Worm (Caenorhabditis elegans): ENCODE measurements around the gene ptl-1.

Gene ptl-1

ce11 chrIII:752326-752725, 12.7 kb upstream of the ptl-1 start, which contains the start of gene pat-12:
Gene pat-12, minus strand, starts transcription at chrIII:752426.
- TF ChIP-seq tra-4 (tag; optimal IDR thresholded peaks at IDR 0.05) (no peak), ceh-13 (GFP tag; optimal IDR thresholded peaks at IDR 0.05) (no peak), B0310.2 (tag; optimal IDR thresholded peaks at IDR 0.05) (no peak), F13C5.2 (tag; optimal IDR thresholded peaks at IDR 0.05) (no peak), ets-7 (tag; optimal IDR thresholded peaks at IDR 0.05) (no peak), hmbx-1 (tag; optimal IDR thresholded peaks at IDR 0.05) (no peak), ama-1 (optimal IDR thresholded peaks at IDR 0.05) (no peak), ceh-36 (tag; optimal IDR thresholded peaks at IDR 0.05) (no peak), sea-1 (GFP tag; conservative IDR thresholded peaks at IDR 0.05) (no peak), tbx-11 (GFP tag; IDR thresholded peaks at IDR 0.05) (no peak), aly-1 (tag; optimal IDR thresholded peaks at IDR 0.05) (no peak), scrt-1 (GFP tag; IDR thresholded peaks at IDR 0.05) (no peak), hmg-4 (GFP tag; optimal IDR thresholded peaks at IDR 0.05) (no peak), hnd-1 (tag; optimal IDR thresholded peaks at IDR 0.05) (no peak), flt-1 (GFP tag; IDR thresholded peaks at IDR 0.05) (no peak)

ce11 chrIII:754371-754770, 10.6 kb upstream of the ptl-1 start:
- TF ChIP-seq F13C5.2 (tag; optimal IDR thresholded peaks at IDR 0.05) (no peak), aly-1 (tag; optimal IDR thresholded peaks at IDR 0.05) (no peak), hmbx-1 (tag; optimal IDR thresholded peaks at IDR 0.05) (no peak), B0310.2 (tag; optimal IDR thresholded peaks at IDR 0.05) (no peak), scrt-1 (GFP tag; IDR thresholded peaks at IDR 0.05) (no peak), ceh-13 (GFP tag; optimal IDR thresholded peaks at IDR 0.05) (no peak), tbx-37 (GFP tag; conservative IDR thresholded peaks at IDR 0.05) (no peak), pes-1 (GFP tag; IDR thresholded peaks at IDR 0.05) (no peak), ceh-36 (tag; optimal IDR thresholded peaks at IDR 0.05) (no peak), hmg-4 (GFP tag; optimal IDR thresholded peaks at IDR 0.05) (no peak)

- TF ChIP-seq sea-1 (GFP tag; conservative IDR thresholded peaks at IDR 0.05) (no peak), tbx-11 (GFP tag; IDR thresholded peaks at IDR 0.05) (no peak), ama-1 (optimal IDR thresholded peaks at IDR 0.05) (no peak), ceh-13 (GFP tag; optimal IDR thresholded peaks at IDR 0.05) (no peak), ets-7 (tag; optimal IDR thresholded peaks at IDR 0.05) (no peak), tra-4 (tag; optimal IDR thresholded peaks at IDR 0.05) (no peak), hnd-1 (tag; optimal IDR thresholded peaks at IDR 0.05) (no peak), aly-1 (tag; optimal IDR thresholded peaks at IDR 0.05) (no peak), hmg-4 (GFP tag; optimal IDR thresholded peaks at IDR 0.05) (no peak), flt-1 (GFP tag; IDR thresholded peaks at IDR 0.05) (no peak), ceh-36 (tag; optimal IDR thresholded peaks at IDR 0.05) (no peak), F13C5.2 (tag; optimal IDR thresholded peaks at IDR 0.05) (no peak), hmbx-1 (tag; optimal IDR thresholded peaks at IDR 0.05) (no peak), tbx-37 (GFP tag; conservative IDR thresholded peaks at IDR 0.05) (no peak), pes-1 (GFP tag; IDR thresholded peaks at IDR 0.05) (no peak), scrt-1 (GFP tag; IDR thresholded peaks at IDR 0.05) (no peak), B0310.2 (tag; optimal IDR thresholded peaks at IDR 0.05) (no peak)
Measured at ce11 chrIII:757981-758380, 7.0 kb upstream of the ptl-1 start, which contains the start of gene T17H7.7. Gene T17H7.7, minus strand, starts transcription at chrIII:758081.

- TF ChIP-seq hnd-1 (tag; optimal IDR thresholded peaks at IDR 0.05) (no peak), B0310.2 (tag; optimal IDR thresholded peaks at IDR 0.05) (no peak), hmbx-1 (tag; optimal IDR thresholded peaks at IDR 0.05) (no peak), sea-1 (GFP tag; conservative IDR thresholded peaks at IDR 0.05) (no peak), flt-1 (GFP tag; IDR thresholded peaks at IDR 0.05) (no peak), tbx-37 (GFP tag; conservative IDR thresholded peaks at IDR 0.05) (no peak), ceh-13 (GFP tag; optimal IDR thresholded peaks at IDR 0.05) (no peak), aly-1 (tag; optimal IDR thresholded peaks at IDR 0.05) (no peak), ceh-36 (tag; optimal IDR thresholded peaks at IDR 0.05) (no peak), hmg-4 (GFP tag; optimal IDR thresholded peaks at IDR 0.05) (no peak)
Measured at ce11 chrIII:759675-760074, 5.3 kb upstream of the ptl-1 start.

ce11 chrIII:761476-761875, 3.5 kb upstream of the ptl-1 start, which contains the start of gene nlp-52:
Gene nlp-52, plus strand, starts transcription at chrIII:761776.
- TF ChIP-seq scrt-1 (GFP tag; IDR thresholded peaks at IDR 0.05) (no peak), B0310.2 (tag; optimal IDR thresholded peaks at IDR 0.05) (no peak), hmg-4 (GFP tag; optimal IDR thresholded peaks at IDR 0.05) (no peak), ceh-13 (GFP tag; optimal IDR thresholded peaks at IDR 0.05) (no peak)

ce11 chrIII:762508-762907, 2.5 kb upstream of the ptl-1 start:
- no peak for TF ChIP-seq ceh-13 (GFP tag; optimal IDR thresholded peaks at IDR 0.05)
- no peak for TF ChIP-seq hmg-4 (GFP tag; optimal IDR thresholded peaks at IDR 0.05)
- TF ChIP-seq flt-1 (GFP tag; IDR thresholded peaks at IDR 0.05), result no peak
- TF ChIP-seq scrt-1 (GFP tag; IDR thresholded peaks at IDR 0.05), result no peak
- TF ChIP-seq tra-4 (tag; optimal IDR thresholded peaks at IDR 0.05), result no peak
- TF ChIP-seq ets-7 (tag; optimal IDR thresholded peaks at IDR 0.05), result no peak
- no peak for TF ChIP-seq ama-1 (optimal IDR thresholded peaks at IDR 0.05)
- no peak for TF ChIP-seq aly-1 (tag; optimal IDR thresholded peaks at IDR 0.05)
- TF ChIP-seq tbx-37 (GFP tag; conservative IDR thresholded peaks at IDR 0.05), result no peak

- TF ChIP-seq ets-7 (tag; optimal IDR thresholded peaks at IDR 0.05), result no peak
- TF ChIP-seq tra-4 (tag; optimal IDR thresholded peaks at IDR 0.05), result no peak
Measured at ce11 chrIII:764404-764803, 580 bp upstream of the ptl-1 start.

ce11 chrIII:768528-768927, 3.5 kb downstream of the ptl-1 start:
- no peak for TF ChIP-seq tbx-37 (GFP tag; conservative IDR thresholded peaks at IDR 0.05)
- TF ChIP-seq hmbx-1 (tag; optimal IDR thresholded peaks at IDR 0.05), result no peak
- no peak for TF ChIP-seq ceh-36 (tag; optimal IDR thresholded peaks at IDR 0.05)
- no peak for TF ChIP-seq ets-7 (tag; optimal IDR thresholded peaks at IDR 0.05)
- TF ChIP-seq hmg-4 (GFP tag; optimal IDR thresholded peaks at IDR 0.05), result no peak
- no peak for TF ChIP-seq hnd-1 (tag; optimal IDR thresholded peaks at IDR 0.05)
- TF ChIP-seq sea-1 (GFP tag; conservative IDR thresholded peaks at IDR 0.05), result no peak
- no peak for TF ChIP-seq pes-1 (GFP tag; IDR thresholded peaks at IDR 0.05)
- no peak for TF ChIP-seq F13C5.2 (tag; optimal IDR thresholded peaks at IDR 0.05)
- TF ChIP-seq tbx-11 (GFP tag; IDR thresholded peaks at IDR 0.05), result no peak
- no peak for TF ChIP-seq scrt-1 (GFP tag; IDR thresholded peaks at IDR 0.05)
- no peak for TF ChIP-seq aly-1 (tag; optimal IDR thresholded peaks at IDR 0.05)
- TF ChIP-seq ama-1 (optimal IDR thresholded peaks at IDR 0.05), result no peak
- TF ChIP-seq ceh-13 (GFP tag; optimal IDR thresholded peaks at IDR 0.05), result no peak
- TF ChIP-seq tra-4 (tag; optimal IDR thresholded peaks at IDR 0.05), result no peak
- TF ChIP-seq B0310.2 (tag; optimal IDR thresholded peaks at IDR 0.05), result no peak

Measured in whole organism, early embryonic.